Fruit fly (Drosophila melanogaster) whole organism, prepupa: ENCODE data around the gene CG32022.
A peak's percentile ranks its signal among the peaks of the same experiment; 100 is the strongest.

Source experiments
- Blimp-1 ChIP-seq: fragments of 200-800 bp; sonication (Bioruptor generic); optimal IDR thresholded peaks from 3 replicates; lab custom pipeline; 2017; ENCODE audit warnings: missing biosample characterization, missing genetic modification characterization, mild to moderate bottlenecking, moderate library complexity, missing genetic modification reagents
- CG1621 ChIP-seq: fragments of 200-800 bp; sonication (Bioruptor generic); optimal IDR thresholded peaks from 3 replicates; lab custom pipeline; 2018; ENCODE audit warnings: missing biosample characterization, mild to moderate bottlenecking, missing genetic modification characterization
- Sox15 ChIP-seq: fragments of 200-800 bp; sonication (Bioruptor generic); optimal IDR thresholded peaks from 3 replicates; lab custom pipeline; 2016; ENCODE audit warnings: missing biosample characterization, missing genetic modification characterization
- fd85E ChIP-seq: fragments of 200-800 bp; sonication (Bioruptor generic); optimal IDR thresholded peaks from 3 replicates; lab custom pipeline; 2016; ENCODE audit warnings: missing biosample characterization, missing genetic modification characterization
- topi ChIP-seq: fragments of 200-800 bp; sonication (Bioruptor generic); optimal IDR thresholded peaks from 3 replicates; lab custom pipeline; 2016; ENCODE audit warnings: missing biosample characterization, missing genetic modification characterization

dm6 chr3L:8765969-8766538, 45.0 kb upstream of the CG32022 start:
- peak; percentile 98 for TF ChIP-seq CG1621 (tag; lab: Kevin White, UChicago)
- TF ChIP-seq Blimp-1 (GFP tag; lab: Kevin White, UChicago): peak; percentile 94
- TF ChIP-seq Sox15 (GFP tag; lab: Kevin White, UChicago): peak; percentile 99
- TF ChIP-seq fd85E (GFP tag; lab: Kevin White, UChicago): peak; percentile 95
- peak; percentile 98 for TF ChIP-seq topi (GFP tag; lab: Kevin White, UChicago)
